Worm (Caenorhabditis elegans) whole organism, L4 larva: ENCODE results near the gene rol-8.

Experiments used
- D1046.2 ChIP-seq: fragments of 200-800 bp; sonication (Bioruptor generic); IDR thresholded peaks from 2 replicates; pipeline ENCODE4 v1.3.6; 2022; ENCODE audit warnings: missing genetic modification characterization, missing compliant biosample characterization
- F10B5.3 ChIP-seq: sonication (generic microtip); optimal IDR thresholded peaks from 2 replicates; lab custom pipeline; 2016; ENCODE audit warnings: mild to moderate bottlenecking, missing genetic modification characterization, missing compliant biosample characterization
- F44E2.7 ChIP-seq: fragments of 200-800 bp; sonication (Bioruptor generic); IDR thresholded peaks from 2 replicates; pipeline ENCODE4 v2.1.2; 2022; ENCODE audit warnings: missing genetic modification characterization, missing compliant biosample characterization
- R02D3.7 ChIP-seq: fragments of 150-350 bp; sonication (generic microtip); optimal IDR thresholded peaks from 3 replicates; lab custom pipeline; 2014; ENCODE audit warnings: missing biosample characterization, missing genetic modification characterization
- T20F7.1 ChIP-seq: fragments of 200-800 bp; sonication (Bioruptor generic); optimal IDR thresholded peaks from 2 replicates; lab custom pipeline; 2018; ENCODE audit warnings: mild to moderate bottlenecking, missing genetic modification characterization, missing compliant biosample characterization
- T26A8.4 ChIP-seq: fragments of 200-800 bp; sonication (Bioruptor generic); IDR thresholded peaks from 2 replicates; pipeline ENCODE4 v1.3.6; 2022; ENCODE audit warnings: missing genetic modification characterization, missing compliant biosample characterization
- Y105C5A.15 ChIP-seq: fragments of 200-800 bp; sonication (Bioruptor generic); IDR thresholded peaks from 2 replicates; pipeline ENCODE4 v1.3.6; 2022; ENCODE audit warnings: missing genetic modification characterization, missing compliant biosample characterization
- Y48G9A.11 ChIP-seq: fragments of 200-800 bp; sonication (Bioruptor generic); IDR thresholded peaks from 2 replicates; pipeline ENCODE4 v1.3.6; 2022; ENCODE audit warnings: missing genetic modification reagents, missing genetic modification characterization, missing compliant biosample characterization
- ZK546.5 ChIP-seq, 2 experiments: sonication (generic microtip); optimal IDR thresholded peaks; 2 replicates each; lab custom pipeline; 2017; ENCODE audit warnings: missing biosample characterization in 2 of 2, missing genetic modification characterization in 2 of 2
- aha-1 ChIP-seq: fragments of 150-350 bp; peaks from one replicate; lab custom pipeline; 2014; ENCODE audit warnings: missing biosample characterization, missing genetic modification characterization
- ceh-82 ChIP-seq: sonication (generic microtip); optimal IDR thresholded peaks from 2 replicates; lab custom pipeline; 2017; ENCODE audit warnings: missing biosample characterization, missing genetic modification characterization
- dmd-8 ChIP-seq: fragments of 200-800 bp; sonication (Bioruptor generic); IDR thresholded peaks from 2 replicates; pipeline ENCODE4 v1.3.6; 2022; ENCODE audit warnings: missing genetic modification characterization, missing compliant biosample characterization
- dmd-9 ChIP-seq: fragments of 200-800 bp; sonication (Bioruptor generic); IDR thresholded peaks from 2 replicates; pipeline ENCODE4 v1.3.6; 2022; ENCODE audit warnings: missing genetic modification reagents, missing genetic modification characterization, missing compliant biosample characterization
- dpl-1 ChIP-seq: fragments of 150-350 bp; optimal IDR thresholded peaks from 2 replicates; lab custom pipeline; 2014; ENCODE audit warnings: missing biosample characterization, missing genetic modification reagents, missing genetic modification characterization
- duxl-1 ChIP-seq: sonication (generic microtip); optimal IDR thresholded peaks from 2 replicates; lab custom pipeline; 2016; ENCODE audit warnings: mild to moderate bottlenecking, missing genetic modification characterization, moderate library complexity, missing compliant biosample characterization; ENCODE audit not compliant: poor library complexity
- egl-43 ChIP-seq: fragments of 200-800 bp; sonication (Bioruptor generic); IDR thresholded peaks from 2 replicates; pipeline ENCODE4 v1.3.6; 2022; ENCODE audit warnings: missing genetic modification reagents, missing genetic modification characterization, missing compliant biosample characterization
- fkh-10 ChIP-seq: fragments of 150-350 bp; optimal IDR thresholded peaks from 2 replicates; lab custom pipeline; 2014; ENCODE audit warnings: missing biosample characterization, missing genetic modification reagents, missing genetic modification characterization
- hlh-30 ChIP-seq: sonication (generic microtip); optimal IDR thresholded peaks from 2 replicates; lab custom pipeline; 2017; ENCODE audit warnings: antibody characterized with exemption, mild to moderate bottlenecking, missing genetic modification characterization, missing compliant biosample characterization; ENCODE audit not compliant: insufficient read depth
- jun-1 ChIP-seq: fragments of 150-350 bp; optimal IDR thresholded peaks from 2 replicates; lab custom pipeline; 2014; ENCODE audit warnings: missing biosample characterization, missing genetic modification reagents, missing genetic modification characterization
- lim-7 ChIP-seq: fragments of 200-800 bp; sonication (Bioruptor generic); IDR thresholded peaks from 2 replicates; pipeline ENCODE4 v1.3.6; 2022; ENCODE audit warnings: missing genetic modification characterization, missing compliant biosample characterization
- lin-1 ChIP-seq: fragments of 200-800 bp; sonication (Bioruptor generic); IDR thresholded peaks from 2 replicates; pipeline ENCODE4 v1.3.6; 2022; ENCODE audit warnings: missing genetic modification reagents, missing genetic modification characterization, missing compliant biosample characterization
- lin-15B ChIP-seq: fragments of 150-350 bp; sonication (generic microtip); optimal IDR thresholded peaks from 3 replicates; lab custom pipeline; 2014; ENCODE audit warnings: missing biosample characterization, missing genetic modification characterization
- lin-39 ChIP-seq: fragments of 150-350 bp; optimal IDR thresholded peaks from 2 replicates; lab custom pipeline; 2014; ENCODE audit warnings: missing biosample characterization, missing genetic modification reagents, missing genetic modification characterization
- mes-2 ChIP-seq: sonication (generic microtip); optimal IDR thresholded peaks from 2 replicates; lab custom pipeline; 2016; ENCODE audit warnings: missing genotype, mild to moderate bottlenecking, missing genetic modification characterization, missing compliant biosample characterization; ENCODE audit not compliant: poor library complexity, severe bottlenecking
- mxl-3 ChIP-seq: fragments of 200-800 bp; sonication (Bioruptor generic); optimal IDR thresholded peaks from 2 replicates; lab custom pipeline; 2018; ENCODE audit warnings: mild to moderate bottlenecking, missing genetic modification characterization, missing compliant biosample characterization
- nhr-28 ChIP-seq: fragments of 150-350 bp; optimal IDR thresholded peaks from 2 replicates; lab custom pipeline; 2014; ENCODE audit warnings: missing biosample characterization, missing genetic modification characterization
- nhr-41 ChIP-seq: fragments of 200-800 bp; sonication (Bioruptor generic); IDR thresholded peaks from 2 replicates; pipeline ENCODE4 v1.3.6; 2022; ENCODE audit warnings: missing genetic modification reagents, missing genetic modification characterization, missing compliant biosample characterization
- nhr-76 ChIP-seq: fragments of 150-350 bp; optimal IDR thresholded peaks from 2 replicates; lab custom pipeline; 2014; ENCODE audit warnings: missing biosample characterization, missing genetic modification characterization
- php-3 ChIP-seq: fragments of 200-800 bp; sonication (Bioruptor generic); IDR thresholded peaks from 2 replicates; pipeline ENCODE4 v1.3.6; 2022; ENCODE audit warnings: missing genetic modification reagents, missing genetic modification characterization, missing compliant biosample characterization
- saeg-2 ChIP-seq: fragments of 200-800 bp; sonication (Bioruptor generic); IDR thresholded peaks from 2 replicates; pipeline ENCODE4 v1.3.6; 2022; ENCODE audit warnings: missing genetic modification reagents, missing genetic modification characterization, missing compliant biosample characterization
- snpc-1.2 ChIP-seq: fragments of 200-800 bp; sonication (Bioruptor generic); IDR thresholded peaks from 2 replicates; pipeline ENCODE4 v1.3.6; 2022; ENCODE audit warnings: missing genetic modification reagents, missing genetic modification characterization, missing compliant biosample characterization
- snpc-4 ChIP-seq: fragments of 150-350 bp; optimal IDR thresholded peaks from 2 replicates; lab custom pipeline; 2014; ENCODE audit warnings: missing biosample characterization, missing genetic modification characterization
- spr-3 ChIP-seq: fragments of 200-800 bp; sonication (Bioruptor generic); optimal IDR thresholded peaks from 2 replicates; lab custom pipeline; 2018; ENCODE audit warnings: mild to moderate bottlenecking, missing genetic modification characterization, missing compliant biosample characterization
- tag-97 ChIP-seq: fragments of 200-800 bp; sonication (Bioruptor generic); IDR thresholded peaks from 2 replicates; pipeline ENCODE4 v1.3.6; 2022; ENCODE audit warnings: missing genetic modification characterization, missing compliant biosample characterization
- unc-62 ChIP-seq, 3 experiments: fragments of 150-350 bp in 1 of 3; sonication (generic microtip); optimal IDR thresholded peaks in 2 of 3; peaks in 1 of 3; 1 replicate in 1 of 3; 2 replicates in 2 of 3; lab custom pipeline; 2014 to 2017; ENCODE audit warnings: missing biosample characterization in 3 of 3, missing genetic modification characterization in 3 of 3, missing genetic modification reagents in 3 of 3, missing genotype in 1 of 3
- zip-2 ChIP-seq: fragments of 150-350 bp; optimal IDR thresholded peaks from 2 replicates; lab custom pipeline; 2014; ENCODE audit warnings: missing biosample characterization, missing genetic modification characterization

The rol-8 gene

DNA sequence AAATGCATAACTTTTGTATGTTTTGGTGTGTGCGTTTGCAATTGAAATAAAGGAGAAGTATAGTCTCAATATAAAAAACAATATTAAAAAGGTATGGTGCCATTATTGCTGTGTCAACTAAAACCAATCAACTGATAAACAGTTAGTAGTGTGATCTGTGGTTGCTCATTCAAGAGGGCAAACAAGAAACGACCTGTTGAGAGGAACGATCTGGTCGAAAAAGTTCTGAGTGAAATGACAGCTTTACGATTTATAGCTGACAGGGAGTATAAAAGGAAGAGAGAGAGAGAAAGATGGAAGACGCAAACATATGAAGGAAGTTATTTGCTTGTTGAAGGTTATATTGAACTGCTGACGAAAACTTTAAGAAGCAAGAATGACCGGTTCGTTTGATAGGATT lies 14.1 kb downstream of the rol-8 start (continued):
- no peak for TF ChIP-seq zip-2
- TF ChIP-seq D1046.2 (GFP tag; lab: Robert Waterston, UW) = no peak
- TF ChIP-seq R02D3.7 (tag; lab: Kevin White, UChicago) = no peak
- no peak for TF ChIP-seq spr-3 (GFP tag; lab: Kevin White, UChicago)
- TF ChIP-seq F10B5.3 (tag; lab: Kevin White, UChicago) = no peak
- TF ChIP-seq nhr-41 (GFP tag; lab: Robert Waterston, UW) = 0 out of 2 replicates have a peak, but pooled peaks have one; percentile 34
- no peak for TF ChIP-seq lin-39 (tag; lab: Kevin White, UChicago)
- TF ChIP-seq dmd-8 (GFP tag; lab: Robert Waterston, UW) = no peak
- no peak for TF ChIP-seq jun-1 (tag; lab: Kevin White, UChicago)
- TF ChIP-seq T26A8.4 = no peak
- TF ChIP-seq php-3 (GFP tag; lab: Robert Waterston, UW) = peak; percentile 35; the same call in 1 of the 2 replicates
- no peak for TF ChIP-seq duxl-1 (tag; lab: Kevin White, UChicago)
- TF ChIP-seq nhr-28 = peak; percentile 30

DNA sequence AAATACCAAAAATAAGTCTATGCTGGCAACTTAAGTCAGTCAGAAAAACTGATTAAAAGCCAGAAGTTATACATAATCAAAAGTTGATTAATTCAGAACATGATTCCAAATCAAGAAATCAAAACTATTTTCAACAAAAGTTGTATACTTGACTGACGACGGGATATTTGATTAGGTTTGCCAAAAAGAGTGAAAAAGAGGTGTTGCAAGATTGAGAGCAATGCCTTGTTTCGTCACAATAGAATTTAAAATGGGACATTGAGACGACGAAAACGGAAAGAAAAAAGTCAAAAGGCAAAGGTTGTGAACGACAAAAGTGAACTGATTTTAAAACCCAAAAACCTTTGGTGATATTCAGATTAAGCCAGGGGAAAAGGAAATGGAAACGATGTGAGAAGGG lies 15.0 kb downstream of the rol-8 start:
- TF ChIP-seq mes-2 (tag; lab: Kevin White, UChicago) (no peak), dmd-9 (GFP tag; lab: Robert Waterston, UW) (no peak), lin-15B (no peak), fkh-10 (GFP tag; lab: Kevin White, UChicago) (peak; percentile 92)

DNA sequence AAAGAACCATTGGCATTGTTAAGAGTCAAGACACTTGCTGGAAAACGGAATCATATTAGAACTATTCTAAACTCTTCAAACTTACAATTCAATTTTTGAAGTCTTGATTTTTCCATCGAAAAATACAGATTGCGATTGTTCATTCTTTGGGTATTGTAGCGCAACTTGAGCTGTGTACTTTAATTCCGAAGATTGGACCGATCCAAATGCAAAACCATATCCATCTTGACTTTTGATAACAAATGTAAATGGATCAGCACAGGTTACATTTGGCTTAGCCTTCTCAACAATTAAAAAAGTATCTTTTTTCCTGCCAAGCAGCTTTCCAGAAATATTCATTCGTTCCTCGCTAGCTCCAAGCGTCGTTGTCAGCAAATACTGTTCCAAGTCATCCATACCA lies 16.9 kb downstream of the rol-8 start:
- TF ChIP-seq egl-43 (GFP tag; lab: Robert Waterston, UW) (no peak), spr-3 (GFP tag; lab: Kevin White, UChicago) (no peak), unc-62 (GFP tag; optimal IDR thresholded peaks at IDR 0.05 in 1 of 2; lab: Kevin White, UChicago) (peak in 1 of 2 experiments; percentile 96), unc-62 (tag; optimal IDR thresholded peaks at IDR 0.05; lab: Kevin White, UChicago) (no peak), mxl-3 (no peak), ceh-82 (tag; lab: Kevin White, UChicago) (no peak)

DNA sequence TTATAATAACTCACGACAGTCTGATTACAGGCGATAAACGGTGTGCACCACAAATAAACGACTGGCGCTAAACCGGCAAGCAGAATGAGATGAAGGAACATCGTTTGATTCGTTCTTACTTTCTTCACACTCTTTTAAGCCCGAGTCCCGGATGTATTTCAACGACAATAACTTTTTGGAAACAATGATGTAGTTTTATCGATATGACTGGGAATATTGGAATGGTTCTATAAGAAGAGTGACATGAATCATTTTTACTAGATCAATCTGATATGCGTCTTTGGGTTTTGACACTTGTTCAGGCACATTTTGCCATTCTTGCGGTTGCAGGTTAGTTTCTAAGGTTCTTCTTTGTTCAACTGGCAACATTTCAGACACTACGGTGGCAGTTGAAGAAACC lies 17.6 kb downstream of the rol-8 start, which contains the start of the genes ZK1290.11 and ZK1290.1:
Gene ZK1290.11, minus strand, starts transcription at position 101 of the 400 bp plus-strand sequence.
Gene ZK1290.1, plus strand, starts transcription at position 271 of the 400 bp plus-strand sequence.
- TF ChIP-seq saeg-2 (GFP tag; lab: Robert Waterston, UW) (no peak), Y105C5A.15 (GFP tag; lab: Robert Waterston, UW) (no peak), lin-1 (GFP tag; lab: Robert Waterston, UW) (no peak), duxl-1 (tag; lab: Kevin White, UChicago) (no peak), T20F7.1 (GFP tag; lab: Kevin White, UChicago) (no peak), tag-97 (GFP tag; lab: Robert Waterston, UW) (no peak), zip-2 (no peak), dmd-9 (GFP tag; lab: Robert Waterston, UW) (no peak), ZK546.5 (tag; optimal IDR thresholded peaks at IDR 0.05; lab: Kevin White, UChicago) (no peak), hlh-30 (no peak), snpc-4 (no peak), nhr-76 (tag; lab: Kevin White, UChicago) (no peak), Y48G9A.11 (GFP tag; lab: Robert Waterston, UW) (no peak), lim-7 (GFP tag; lab: Robert Waterston, UW) (no peak), F44E2.7 (GFP tag; lab: Robert Waterston, UW) (no peak), dpl-1 (GFP tag; lab: Kevin White, UChicago) (no peak), snpc-1.2 (GFP tag; lab: Robert Waterston, UW) (no peak), aha-1 (tag; lab: Kevin White, UChicago) (no peak)
